Worm (Caenorhabditis elegans) whole organism, late embryonic: ENCODE results near the gene ung-1.

Source experiments
- ceh-18 ChIP-seq: sonication (generic microtip); optimal IDR thresholded peaks from 2 replicates; lab custom pipeline; 2016; ENCODE audit warnings: missing genetic modification characterization, missing compliant biosample characterization
- fkh-10 ChIP-seq: fragments of 150-350 bp; optimal IDR thresholded peaks from 2 replicates; lab custom pipeline; 2014; ENCODE audit warnings: missing biosample characterization, missing genetic modification reagents, missing genetic modification characterization
- hlh-30 ChIP-seq: sonication (generic microtip); optimal IDR thresholded peaks from 2 replicates; lab custom pipeline; 2017; ENCODE audit warnings: antibody characterized with exemption, missing genetic modification characterization, missing compliant biosample characterization; ENCODE audit not compliant: insufficient read depth
- nhr-11 ChIP-seq: fragments of 150-350 bp; optimal IDR thresholded peaks from 2 replicates; lab custom pipeline; 2014; ENCODE audit warnings: missing biosample characterization, missing genetic modification characterization
- rnt-1 ChIP-seq: sonication (generic microtip); optimal IDR thresholded peaks from 2 replicates; lab custom pipeline; 2016; ENCODE audit warnings: missing genetic modification characterization, missing compliant biosample characterization
- tbx-2 ChIP-seq: sonication (generic microtip); optimal IDR thresholded peaks from 2 replicates; lab custom pipeline; 2016; ENCODE audit warnings: missing genetic modification characterization, missing compliant biosample characterization
- ztf-16 ChIP-seq: sonication (generic microtip); optimal IDR thresholded peaks from 2 replicates; lab custom pipeline; 2017; ENCODE audit warnings: missing genetic modification characterization, missing compliant biosample characterization

DNA sequence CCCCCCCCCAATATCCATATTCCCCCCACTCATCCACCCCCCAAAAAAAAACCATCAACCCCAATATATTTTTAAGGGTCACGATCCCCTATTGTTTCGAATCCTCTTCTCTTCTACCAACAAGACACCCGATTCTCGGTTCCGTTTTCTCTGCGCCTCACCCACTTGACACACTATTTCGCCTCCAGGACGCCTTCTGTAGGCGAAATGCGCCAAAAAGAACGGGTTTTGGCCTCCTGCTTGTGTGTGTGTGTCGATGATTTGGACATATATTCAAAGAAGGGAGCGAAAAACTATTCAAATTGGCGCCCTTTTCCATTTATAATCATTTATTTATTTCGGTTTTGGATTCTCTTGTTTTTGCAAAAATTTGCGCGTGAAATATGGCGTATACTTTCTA, 39.2 kb upstream of the ung-1 start:
- TF ChIP-seq ceh-18 (tag; lab: Kevin White, UChicago) (no peak), tbx-2 (tag; lab: Kevin White, UChicago) (no peak), nhr-11 (tag; lab: Kevin White, UChicago) (no peak), rnt-1 (tag; lab: Kevin White, UChicago) (no peak), ztf-16 (no peak), fkh-10 (GFP tag; lab: Kevin White, UChicago) (no peak), hlh-30 (tag; lab: Kevin White, UChicago) (no peak)
